Fruit fly (Drosophila melanogaster): Measurements from ENCODE around the gene LManV.

dm6 chr2L:8784731-8785130 is 8.7 kb upstream of the LManV start:
- TF ChIP-seq h (GFP tag; optimal IDR thresholded peaks at IDR 0.05) (no peak), OdsH (GFP tag; optimal IDR thresholded peaks at IDR 0.05) (no peak), Dfd (GFP tag; optimal IDR thresholded peaks at IDR 0.05) (no peak), Abd-B (GFP tag; optimal IDR thresholded peaks at IDR 0.05) (no peak), fru (GFP tag; optimal IDR thresholded peaks at IDR 0.05) (no peak), Mio (GFP tag; optimal IDR thresholded peaks at IDR 0.05) (no peak), woc (GFP tag; optimal IDR thresholded peaks at IDR 0.05) (no peak), usp (GFP tag; optimal IDR thresholded peaks at IDR 0.05) (no peak), pan (optimal IDR thresholded peaks at IDR 0.05) (no peak), Hr78 (GFP tag; optimal IDR thresholded peaks at IDR 0.05) (no peak), GATAd (GFP tag; optimal IDR thresholded peaks at IDR 0.05) (no peak), foxo (GFP tag; optimal IDR thresholded peaks at IDR 0.05) (no peak), Hr83 (GFP tag; optimal IDR thresholded peaks at IDR 0.05; ENCODE audit: poor library complexity, severe bottlenecking) (no peak), br (GFP tag; optimal IDR thresholded peaks at IDR 0.05) (no peak)

Data from whole organism, wandering third instar larva.